Worm (Caenorhabditis elegans) whole organism, L2 larva: ENCODE measurements around the gene oac-37.

ENCODE experiments used
- C34F6.9 ChIP-seq: fragments of 150-350 bp; optimal IDR thresholded peaks from 2 replicates; lab custom pipeline; 2014; ENCODE audit warnings: missing biosample characterization, missing genetic modification characterization
- F13H6.1 ChIP-seq: sonication (generic microtip); optimal IDR thresholded peaks from 2 replicates; lab custom pipeline; 2016; ENCODE audit warnings: missing genetic modification characterization, missing compliant biosample characterization
- Y55F3AM.14 ChIP-seq: fragments of 200-800 bp; sonication (Bioruptor generic); optimal IDR thresholded peaks from 2 replicates; lab custom pipeline; 2018; ENCODE audit warnings: mild to moderate bottlenecking, missing genetic modification characterization, missing compliant biosample characterization
- ZK546.5 ChIP-seq: sonication (generic microtip); optimal IDR thresholded peaks from 2 replicates; lab custom pipeline; 2017; ENCODE audit warnings: missing biosample characterization, missing genetic modification characterization
- alr-1 ChIP-seq: fragments of 150-350 bp; optimal IDR thresholded peaks from 2 replicates; lab custom pipeline; 2014; ENCODE audit warnings: missing biosample characterization, missing genetic modification characterization
- ama-1 ChIP-seq: fragments of 150-350 bp; optimal IDR thresholded peaks from 2 replicates; lab custom pipeline; 2018; ENCODE audit warnings: inconsistent platforms
- blmp-1 ChIP-seq: sonication (generic microtip); optimal IDR thresholded peaks from 2 replicates; lab custom pipeline; 2017; ENCODE audit warnings: missing genetic modification characterization, mild to moderate bottlenecking, missing compliant biosample characterization, antibody characterized with exemption, moderate library complexity; ENCODE audit not compliant: insufficient read depth
- ceh-16 ChIP-seq: fragments of 150-350 bp; optimal IDR thresholded peaks from 2 replicates; lab custom pipeline; 2014; ENCODE audit warnings: missing biosample characterization, missing genetic modification characterization
- ceh-82 ChIP-seq: fragments of 150-350 bp; optimal IDR thresholded peaks from 2 replicates; lab custom pipeline; 2014; ENCODE audit warnings: missing biosample characterization, missing genetic modification characterization
- crh-2 ChIP-seq: sonication (generic microtip); optimal IDR thresholded peaks from 2 replicates; lab custom pipeline; 2017; ENCODE audit warnings: missing biosample characterization, missing genetic modification characterization
- dmd-4 ChIP-seq: sonication (generic microtip); optimal IDR thresholded peaks from 2 replicates; lab custom pipeline; 2017; ENCODE audit warnings: missing biosample characterization, missing genetic modification characterization
- egl-27 ChIP-seq: sonication (generic microtip); optimal IDR thresholded peaks from 3 replicates; lab custom pipeline; 2017; ENCODE audit warnings: missing biosample characterization, missing genetic modification reagents, missing genetic modification characterization
- elt-1 ChIP-seq: fragments of 150-350 bp; optimal IDR thresholded peaks from 2 replicates; lab custom pipeline; 2014; ENCODE audit warnings: missing biosample characterization, missing genetic modification characterization
- elt-3 ChIP-seq: sonication (generic microtip); optimal IDR thresholded peaks from 2 replicates; lab custom pipeline; 2017; ENCODE audit warnings: missing biosample characterization, missing genetic modification characterization
- fos-1 ChIP-seq: fragments of 150-350 bp; optimal IDR thresholded peaks from 2 replicates; lab custom pipeline; 2014; ENCODE audit warnings: missing biosample characterization, missing genetic modification characterization
- gmeb-1 ChIP-seq: fragments of 150-350 bp; optimal IDR thresholded peaks from 2 replicates; lab custom pipeline; 2014; ENCODE audit warnings: missing biosample characterization, missing genetic modification characterization
- lin-11 ChIP-seq: fragments of 150-350 bp; sonication (generic microtip); optimal IDR thresholded peaks from 2 replicates; lab custom pipeline; 2014; ENCODE audit warnings: missing biosample characterization, missing genetic modification characterization, inconsistent platforms, mixed read lengths
- lin-13 ChIP-seq: fragments of 150-350 bp; optimal IDR thresholded peaks from 2 replicates; lab custom pipeline; 2014; ENCODE audit warnings: missing biosample characterization, missing genetic modification reagents, missing genetic modification characterization
- lsy-2 ChIP-seq, 2 experiments: fragments of 150-350 bp in 1 of 2; sonication (generic microtip) in 1 of 2; optimal IDR thresholded peaks; 2 replicates each; lab custom pipeline; 2014 to 2017; ENCODE audit warnings: missing biosample characterization in 2 of 2, missing genetic modification characterization in 2 of 2
- mab-5 ChIP-seq: fragments of 150-350 bp; optimal IDR thresholded peaks from 2 replicates; lab custom pipeline; 2014; ENCODE audit warnings: missing biosample characterization, missing genetic modification characterization
- mbf-1 ChIP-seq: sonication (generic microtip); optimal IDR thresholded peaks from 2 replicates; lab custom pipeline; 2017; ENCODE audit warnings: missing biosample characterization, missing genetic modification characterization
- nhr-12 ChIP-seq: fragments of 150-350 bp; optimal IDR thresholded peaks from 2 replicates; lab custom pipeline; 2014; ENCODE audit warnings: missing biosample characterization, missing genetic modification characterization
- nhr-129 ChIP-seq: fragments of 150-350 bp; optimal IDR thresholded peaks from 2 replicates; lab custom pipeline; 2014; ENCODE audit warnings: missing biosample characterization, missing genetic modification characterization
- nhr-21 ChIP-seq: fragments of 150-350 bp; optimal IDR thresholded peaks from 2 replicates; lab custom pipeline; 2014; ENCODE audit warnings: missing biosample characterization, missing genetic modification characterization
- nhr-237 ChIP-seq: fragments of 150-350 bp; optimal IDR thresholded peaks from 2 replicates; lab custom pipeline; 2014; ENCODE audit warnings: missing biosample characterization, missing genetic modification characterization
- nhr-25 ChIP-seq: fragments of 150-350 bp; sonication (generic microtip); optimal IDR thresholded peaks from 3 replicates; lab custom pipeline; 2014; ENCODE audit warnings: missing biosample characterization, missing genetic modification characterization
- nhr-6 ChIP-seq: fragments of 150-350 bp; optimal IDR thresholded peaks from 2 replicates; lab custom pipeline; 2014; ENCODE audit warnings: missing biosample characterization, missing genetic modification characterization
- peb-1 ChIP-seq: fragments of 150-350 bp; optimal IDR thresholded peaks from 2 replicates; lab custom pipeline; 2014; ENCODE audit warnings: missing biosample characterization, missing genetic modification characterization
- sem-4 ChIP-seq: fragments of 150-350 bp; optimal IDR thresholded peaks from 2 replicates; lab custom pipeline; 2014; ENCODE audit warnings: missing biosample characterization, missing genetic modification reagents, missing genetic modification characterization
- skn-1 ChIP-seq: sonication (generic microtip); optimal IDR thresholded peaks from 2 replicates; lab custom pipeline; 2017; ENCODE audit warnings: missing biosample characterization, missing genetic modification characterization
- sma-9 ChIP-seq, 2 experiments: fragments of 150-350 bp in 1 of 2; sonication (generic microtip) in 1 of 2; optimal IDR thresholded peaks; 2 replicates each; lab custom pipeline; 2014 to 2016; ENCODE audit warnings: missing genetic modification characterization in 2 of 2, mild to moderate bottlenecking in 1 of 2, missing biosample characterization in 1 of 2, missing compliant biosample characterization in 1 of 2, missing genetic modification reagents in 1 of 2, moderate library complexity in 1 of 2
- snpc-4 ChIP-seq: fragments of 150-350 bp; optimal IDR thresholded peaks from 2 replicates; lab custom pipeline; 2014; ENCODE audit warnings: missing biosample characterization, missing genetic modification characterization
- unc-55 ChIP-seq: fragments of 150-350 bp; sonication (generic microtip); optimal IDR thresholded peaks from 3 replicates; lab custom pipeline; 2014; ENCODE audit warnings: missing biosample characterization, missing genetic modification reagents, missing genetic modification characterization
- unc-62 ChIP-seq: fragments of 150-350 bp; optimal IDR thresholded peaks from 2 replicates; lab custom pipeline; 2014; ENCODE audit warnings: missing biosample characterization, missing genetic modification reagents, missing genetic modification characterization
- zag-1 ChIP-seq: fragments of 150-350 bp; optimal IDR thresholded peaks from 2 replicates; lab custom pipeline; 2014; ENCODE audit warnings: missing biosample characterization, missing genetic modification characterization
- ztf-11 ChIP-seq: sonication (generic microtip); optimal IDR thresholded peaks from 2 replicates; lab custom pipeline; 2017; ENCODE audit warnings: missing biosample characterization, missing genetic modification characterization
- ztf-4 ChIP-seq: fragments of 150-350 bp; optimal IDR thresholded peaks from 2 replicates; lab custom pipeline; 2014; ENCODE audit warnings: missing biosample characterization, missing genetic modification characterization

oac-37 gene

ce11 chrIV:14115045-14115444 is 30.6 kb upstream of the oac-37 start:
- no peak for TF ChIP-seq zag-1 (tag; lab: Kevin White, UChicago)
- TF ChIP-seq nhr-237, result no peak
- no peak for TF ChIP-seq elt-1 (tag; lab: Kevin White, UChicago)
- TF ChIP-seq alr-1 (tag; lab: Kevin White, UChicago), result no peak
- TF ChIP-seq ama-1, result no peak
- TF ChIP-seq nhr-12 (tag; lab: Kevin White, UChicago), result no peak
- TF ChIP-seq nhr-25 (tag; lab: Kevin White, UChicago), result no peak
- TF ChIP-seq mbf-1, result no peak
- TF ChIP-seq ZK546.5, result no peak
- TF ChIP-seq C34F6.9 (tag; lab: Kevin White, UChicago), result no peak
- no peak for TF ChIP-seq ztf-4 (tag; lab: Kevin White, UChicago)
- no peak for TF ChIP-seq unc-62 (GFP tag; lab: Kevin White, UChicago)
- no peak for TF ChIP-seq nhr-6
- no peak for TF ChIP-seq gmeb-1
- no peak for TF ChIP-seq lin-13

ce11 chrIV:14115556-14115955 is 30.1 kb upstream of the oac-37 start:
- no peak for TF ChIP-seq unc-55 (GFP tag; lab: Kevin White, UChicago)
- TF ChIP-seq ZK546.5, result no peak
- no peak for TF ChIP-seq snpc-4 (tag; lab: Kevin White, UChicago)
- TF ChIP-seq gmeb-1, result no peak
- TF ChIP-seq blmp-1 (tag; lab: Kevin White, UChicago), result no peak
- no peak for TF ChIP-seq ztf-4 (tag; lab: Kevin White, UChicago)
- TF ChIP-seq fos-1 (tag; lab: Kevin White, UChicago), result no peak
- no peak for TF ChIP-seq peb-1 (tag; lab: Kevin White, UChicago)
- no peak for TF ChIP-seq lsy-2 (tag; optimal IDR thresholded peaks at IDR 0.05; lab: Kevin White, UChicago)
- no peak for TF ChIP-seq lin-11 (tag; lab: Kevin White, UChicago)
- no peak for TF ChIP-seq ceh-16
- no peak for TF ChIP-seq elt-1 (tag; lab: Kevin White, UChicago)
- TF ChIP-seq crh-2, result no peak
- TF ChIP-seq, all 48 proteins: peak for 0

- TF ChIP-seq dmd-4 (tag; lab: Kevin White, UChicago) (no peak), ceh-82 (tag; lab: Kevin White, UChicago) (no peak), elt-3 (no peak), nhr-21 (tag; lab: Kevin White, UChicago) (no peak), peb-1 (tag; lab: Kevin White, UChicago) (no peak), gmeb-1 (no peak), blmp-1 (tag; lab: Kevin White, UChicago) (no peak), sem-4 (tag; lab: Kevin White, UChicago) (no peak), sma-9 (GFP tag; optimal IDR thresholded peaks at IDR 0.05; lab: Kevin White, UChicago) (no peak), sma-9 (tag; optimal IDR thresholded peaks at IDR 0.05; lab: Kevin White, UChicago) (no peak), nhr-237 (no peak), unc-62 (GFP tag; lab: Kevin White, UChicago) (no peak), ztf-11 (tag; lab: Kevin White, UChicago) (no peak), Y55F3AM.14 (no peak), skn-1 (tag; lab: Kevin White, UChicago) (no peak), egl-27 (no peak), F13H6.1 (tag; lab: Kevin White, UChicago) (no peak)
Measured at ce11 chrIV:14119327-14119726, 26.4 kb upstream of the oac-37 start.

- TF ChIP-seq nhr-129 (tag; lab: Kevin White, UChicago) (no peak), Y55F3AM.14 (no peak), mab-5 (tag; lab: Kevin White, UChicago) (no peak), zag-1 (tag; lab: Kevin White, UChicago) (no peak), ceh-16 (no peak)
Measured at ce11 chrIV:14123956-14124355, 21.7 kb upstream of the oac-37 start, which contains the start of gene nkcc-1. nkcc-1 (minus strand) TSS chrIV:14124056.
